Fruit fly (Drosophila melanogaster) whole organism, embryonic: Measurements from ENCODE around the gene CG8668.

ENCODE experiments used
- Asciz ChIP-seq: fragments of 200-800 bp; sonication (Bioruptor generic); optimal IDR thresholded peaks from 2 replicates; lab custom pipeline; 2017; ENCODE audit warnings: missing biosample characterization, mild to moderate bottlenecking, missing genetic modification characterization, missing genetic modification reagents
- BtbVII ChIP-seq: fragments of 200-800 bp; sonication (Bioruptor generic); optimal IDR thresholded peaks from 3 replicates; lab custom pipeline; 2017; ENCODE audit warnings: missing biosample characterization, mild to moderate bottlenecking, missing genetic modification characterization
- CG11696 ChIP-seq: fragments of 200-800 bp; sonication (Bioruptor generic); IDR thresholded peaks from 2 replicates; pipeline ENCODE4 v1.3.6; 2022; ENCODE audit warnings: missing biosample characterization, missing genetic modification characterization
- CG13123 ChIP-seq: fragments of 200-800 bp; sonication (Bioruptor generic); optimal IDR thresholded peaks from 2 replicates; lab custom pipeline; 2016; ENCODE audit warnings: missing biosample characterization, missing genetic modification characterization
- CG15011 ChIP-seq: fragments of 200-800 bp; sonication (Bioruptor generic); optimal IDR thresholded peaks from 3 replicates; lab custom pipeline; 2018; ENCODE audit warnings: missing biosample characterization, mild to moderate bottlenecking, missing genetic modification characterization
- CG15601 ChIP-seq: fragments of 200-800 bp; sonication (Bioruptor generic); optimal IDR thresholded peaks from 3 replicates; lab custom pipeline; 2019; ENCODE audit warnings: missing biosample characterization, mild to moderate bottlenecking, missing genetic modification characterization, moderate library complexity
- CG16779 ChIP-seq: fragments of 200-800 bp; sonication (Bioruptor generic); IDR thresholded peaks from 2 replicates; pipeline ENCODE4 v1.3.6; 2022; ENCODE audit warnings: missing biosample characterization, missing genetic modification characterization
- CG17568 ChIP-seq: fragments of 200-800 bp; sonication (Bioruptor generic); optimal IDR thresholded peaks from 2 replicates; lab custom pipeline; 2018; ENCODE audit warnings: missing biosample characterization, mild to moderate bottlenecking, missing genetic modification characterization, moderate library complexity
- CG18599 ChIP-seq: fragments of 200-800 bp; sonication (Bioruptor generic); optimal IDR thresholded peaks from 3 replicates; lab custom pipeline; 2017; ENCODE audit warnings: missing biosample characterization, missing genetic modification characterization, mild to moderate bottlenecking, moderate library complexity, missing genetic modification reagents
- CG2199 ChIP-seq: fragments of 200-800 bp; sonication (Bioruptor generic); IDR thresholded peaks from 3 replicates; pipeline ENCODE4 v1.3.6; 2022; ENCODE audit warnings: missing biosample characterization, missing genetic modification characterization
- CG31365 ChIP-seq: fragments of 200-800 bp; sonication (Bioruptor generic); optimal IDR thresholded peaks from 2 replicates; lab custom pipeline; 2018; ENCODE audit warnings: missing biosample characterization, mild to moderate bottlenecking, missing genetic modification characterization
- CG43689 ChIP-seq: fragments of 200-800 bp; sonication (Bioruptor generic); IDR thresholded peaks from 2 replicates; pipeline ENCODE4 v1.3.6; 2022; ENCODE audit warnings: missing biosample characterization, missing genetic modification characterization
- CG4707 ChIP-seq: fragments of 200-800 bp; sonication (Bioruptor generic); optimal IDR thresholded peaks from 2 replicates; lab custom pipeline; 2018; ENCODE audit warnings: missing biosample characterization, mild to moderate bottlenecking, missing genetic modification characterization, moderate library complexity
- CG6689 ChIP-seq: fragments of 200-800 bp; sonication (Bioruptor generic); IDR thresholded peaks from 2 replicates; pipeline ENCODE4 v1.3.6; 2022; ENCODE audit warnings: missing biosample characterization, missing genetic modification characterization
- CG6813 ChIP-seq: fragments of 200-800 bp; sonication (Bioruptor generic); optimal IDR thresholded peaks from 2 replicates; lab custom pipeline; 2017; ENCODE audit warnings: missing biosample characterization, missing genetic modification characterization, mild to moderate bottlenecking, moderate library complexity, missing genetic modification reagents
- CG6854 ChIP-seq: fragments of 200-800 bp; sonication (Bioruptor generic); optimal IDR thresholded peaks from 3 replicates; lab custom pipeline; 2017; ENCODE audit warnings: missing biosample characterization, mild to moderate bottlenecking, missing genetic modification characterization
- CG7556 ChIP-seq: fragments of 200-800 bp; sonication (Bioruptor generic); optimal IDR thresholded peaks from 2 replicates; lab custom pipeline; 2017; ENCODE audit warnings: missing biosample characterization, mild to moderate bottlenecking, missing genetic modification characterization
- CG8359 ChIP-seq: fragments of 200-800 bp; sonication (Bioruptor generic); optimal IDR thresholded peaks from 2 replicates; lab custom pipeline; 2017; ENCODE audit warnings: missing biosample characterization, mild to moderate bottlenecking, missing genetic modification characterization, borderline replicate concordance
- CG8388 ChIP-seq: fragments of 200-800 bp; sonication (Bioruptor generic); optimal IDR thresholded peaks from 2 replicates; lab custom pipeline; 2019; ENCODE audit warnings: missing biosample characterization, mild to moderate bottlenecking, missing genetic modification characterization, moderate library complexity
- CG9437 ChIP-seq: fragments of 200-800 bp; sonication (Bioruptor generic); optimal IDR thresholded peaks from 2 replicates; lab custom pipeline; 2018; ENCODE audit warnings: missing biosample characterization, mild to moderate bottlenecking, missing genetic modification characterization
- CrebB ChIP-seq: fragments of 200-800 bp; sonication (Bioruptor generic); optimal IDR thresholded peaks from 3 replicates; lab custom pipeline; 2018; ENCODE audit warnings: missing biosample characterization, mild to moderate bottlenecking, missing genetic modification characterization
- NC2β ChIP-seq: fragments of 200-800 bp; sonication (Bioruptor generic); optimal IDR thresholded peaks from 2 replicates; lab custom pipeline; 2016; ENCODE audit warnings: missing biosample characterization, missing genetic modification characterization
- NK7.1 ChIP-seq: fragments of 200-800 bp; sonication (Bioruptor generic); optimal IDR thresholded peaks from 3 replicates; lab custom pipeline; 2016; ENCODE audit warnings: missing biosample characterization, missing genetic modification characterization
- Six4 ChIP-seq: fragments of 200-800 bp; sonication (Bioruptor generic); optimal IDR thresholded peaks from 2 replicates; lab custom pipeline; 2016; ENCODE audit warnings: missing biosample characterization, missing genetic modification characterization
- ac ChIP-seq: fragments of 200-800 bp; sonication (Bioruptor generic); optimal IDR thresholded peaks from 3 replicates; lab custom pipeline; 2017; ENCODE audit warnings: missing biosample characterization, mild to moderate bottlenecking, missing genetic modification characterization
- al ChIP-seq: fragments of 200-800 bp; sonication (Bioruptor generic); IDR thresholded peaks from 2 replicates; pipeline ENCODE4 v1.3.6; 2022; ENCODE audit warnings: missing biosample characterization, missing genetic modification characterization
- chif ChIP-seq, 2 experiments: fragments of 200-800 bp; sonication (Bioruptor generic); optimal IDR thresholded peaks; 3 replicates each; lab custom pipeline; 2016; ENCODE audit warnings: missing biosample characterization in 2 of 2, missing genetic modification characterization in 2 of 2
- chn ChIP-seq: fragments of 200-800 bp; sonication (Bioruptor generic); optimal IDR thresholded peaks from 2 replicates; lab custom pipeline; 2016; ENCODE audit warnings: missing biosample characterization, missing genetic modification characterization
- crp ChIP-seq, 2 experiments: fragments of 200-800 bp; sonication (Bioruptor generic); optimal IDR thresholded peaks; 2 replicates in 1 of 2; 3 replicates in 1 of 2; lab custom pipeline; 2017; ENCODE audit warnings: missing biosample characterization in 2 of 2, missing genetic modification characterization in 2 of 2, mild to moderate bottlenecking in 1 of 2, moderate library complexity in 1 of 2
- dati ChIP-seq: fragments of 200-800 bp; sonication (Bioruptor generic); IDR thresholded peaks from 2 replicates; pipeline ENCODE4 v1.3.6; 2022; ENCODE audit warnings: missing biosample characterization, missing genetic modification characterization
- disco-r ChIP-seq: fragments of 200-800 bp; sonication (Bioruptor generic); optimal IDR thresholded peaks from 2 replicates; lab custom pipeline; 2016; ENCODE audit warnings: missing biosample characterization, missing genetic modification characterization
- dm ChIP-seq: fragments of 200-800 bp; sonication (Bioruptor generic); optimal IDR thresholded peaks from 3 replicates; lab custom pipeline; 2016; ENCODE audit warnings: missing biosample characterization, missing genetic modification characterization
- grau ChIP-seq: fragments of 200-800 bp; optimal IDR thresholded peaks from 3 replicates; lab custom pipeline; 2019; ENCODE audit warnings: missing biosample characterization, mild to moderate bottlenecking, missing genetic modification characterization, moderate library complexity
- grn ChIP-seq: fragments of 200-800 bp; sonication (Bioruptor generic); optimal IDR thresholded peaks from 3 replicates; lab custom pipeline; 2017; ENCODE audit warnings: missing biosample characterization, missing genetic modification characterization
- gt ChIP-seq: fragments of 200-800 bp; sonication (Bioruptor generic); IDR thresholded peaks from 2 replicates; pipeline ENCODE4 v1.3.6; 2022; ENCODE audit warnings: missing biosample characterization, missing genetic modification characterization
- ind ChIP-seq: fragments of 200-800 bp; sonication (Bioruptor generic); optimal IDR thresholded peaks from 3 replicates; lab custom pipeline; 2016; ENCODE audit warnings: missing biosample characterization, missing genetic modification characterization
- mirr ChIP-seq: fragments of 200-800 bp; sonication (Bioruptor generic); optimal IDR thresholded peaks from 3 replicates; lab custom pipeline; 2018; ENCODE audit warnings: missing biosample characterization, mild to moderate bottlenecking, missing genetic modification characterization
- pfk ChIP-seq: fragments of 200-800 bp; sonication (Bioruptor generic); optimal IDR thresholded peaks from 2 replicates; lab custom pipeline; 2018; ENCODE audit warnings: missing biosample characterization, mild to moderate bottlenecking, missing genetic modification characterization, moderate library complexity
- phol ChIP-seq: fragments of 200-800 bp; sonication (Bioruptor generic); optimal IDR thresholded peaks from 3 replicates; lab custom pipeline; 2018; ENCODE audit warnings: missing biosample characterization, mild to moderate bottlenecking, missing genetic modification characterization, moderate library complexity
- pnt ChIP-seq: fragments of 200-800 bp; sonication (Bioruptor generic); optimal IDR thresholded peaks from 3 replicates; lab custom pipeline; 2016; ENCODE audit warnings: missing biosample characterization, missing genetic modification characterization
- repo ChIP-seq: fragments of 200-800 bp; sonication (Bioruptor generic); optimal IDR thresholded peaks from 2 replicates; lab custom pipeline; 2016; ENCODE audit warnings: missing biosample characterization, missing genetic modification characterization
- shn ChIP-seq: fragments of 200-800 bp; sonication (Bioruptor generic); optimal IDR thresholded peaks from 3 replicates; lab custom pipeline; 2016; ENCODE audit warnings: missing biosample characterization, missing genetic modification characterization
- sima ChIP-seq: fragments of 200-800 bp; sonication (Bioruptor generic); optimal IDR thresholded peaks from 2 replicates; lab custom pipeline; 2016; ENCODE audit warnings: missing biosample characterization, missing genetic modification characterization
- trem ChIP-seq: fragments of 200-800 bp; optimal IDR thresholded peaks from 3 replicates; lab custom pipeline; 2019; ENCODE audit warnings: missing biosample characterization, mild to moderate bottlenecking, missing genetic modification characterization, moderate library complexity
- yki ChIP-seq: fragments of >200 bp; optimal IDR thresholded peaks from 3 replicates; lab custom pipeline; 2018

Gene CG8668

dm6 chr2L:8164219-8164618, 37.4 kb downstream of the CG8668 start (continued):
- TF ChIP-seq phol (tag; lab: Kevin White, UChicago) (peak; percentile 35), repo (GFP tag; lab: Kevin White, UChicago) (no peak), pfk (GFP tag; lab: Kevin White, UChicago) (peak; percentile 68), gt (GFP tag; lab: Robert Waterston, UW) (0 out of 2 replicates have a peak, but pooled peaks have one; percentile 11), NK7.1 (GFP tag; lab: Kevin White, UChicago) (peak; percentile 65), CG17568 (GFP tag; lab: Kevin White, UChicago) (peak; percentile 92), Asciz (GFP tag; lab: Kevin White, UChicago) (peak; percentile 97), yki (lab: Kevin White, UChicago) (no peak), CG31365 (tag; lab: Kevin White, UChicago) (peak; percentile 50), CG2199 (GFP tag; lab: Robert Waterston, UW) (peak; percentile 50; the same call in 1 of the 3 replicates), grau (tag; lab: Kevin White, UChicago) (peak; percentile 48), CG8388 (GFP tag; lab: Kevin White, UChicago) (peak; percentile 69), trem (tag; lab: Kevin White, UChicago) (peak; percentile 62), al (GFP tag; lab: Robert Waterston, UW) (no peak), ac (GFP tag; lab: Kevin White, UChicago) (peak; percentile 85), CG9437 (GFP tag; lab: Kevin White, UChicago) (peak; percentile 11), disco-r (peak; percentile 56), CrebB (peak; percentile 84), BtbVII (peak; percentile 85), dati (GFP tag; lab: Robert Waterston, UW) (no peak), CG4707 (peak; percentile 86), CG15601 (tag; lab: Kevin White, UChicago) (peak; percentile 95), chn (peak; percentile 51), CG18599 (GFP tag; lab: Kevin White, UChicago) (peak; percentile 68), NC2β (peak; percentile 73), CG8359 (peak; percentile 59), CG43689 (GFP tag; lab: Robert Waterston, UW) (peak; percentile 41; the same call in 1 of the 2 replicates), CG6689 (GFP tag; lab: Robert Waterston, UW) (peak; percentile 62), chif (GFP tag; optimal IDR thresholded peaks at IDR 0.05; lab: Kevin White, UChicago) (peak; percentile 71 to 79), dm (peak; percentile 39), pnt (GFP tag; lab: Kevin White, UChicago) (peak; percentile 57), CG6813 (GFP tag; lab: Kevin White, UChicago) (peak; percentile 93), CG15011 (peak; percentile 76), crp (GFP tag; optimal IDR thresholded peaks at IDR 0.05; lab: Kevin White, UChicago) (peak in 1 of 2 experiments; percentile 19), Six4 (peak; percentile 76), CG7556 (peak; percentile 82), CG16779 (GFP tag; lab: Robert Waterston, UW) (no peak), ind (GFP tag; lab: Kevin White, UChicago) (no peak), mirr (GFP tag; lab: Kevin White, UChicago) (peak; percentile 39), grn (GFP tag; lab: Kevin White, UChicago) (peak; percentile 74), CG6854 (GFP tag; lab: Kevin White, UChicago) (peak; percentile 58), shn (GFP tag; lab: Kevin White, UChicago) (peak; percentile 5), CG13123 (peak; percentile 87), CG11696 (GFP tag; lab: Robert Waterston, UW) (peak; percentile 61; the same call in 1 of the 2 replicates), sima (GFP tag; lab: Kevin White, UChicago) (peak; percentile 50)
